Fruit fly (Drosophila melanogaster) whole organism, embryonic: ENCODE results near the gene Vinc.

Source experiments
- Antp ChIP-seq: fragments of 200-800 bp; sonication (Bioruptor generic); optimal IDR thresholded peaks from 3 replicates; lab custom pipeline; 2016; ENCODE audit warnings: missing biosample characterization, missing genetic modification characterization
- CG10209 ChIP-seq: fragments of 200-800 bp; sonication (Bioruptor generic); optimal IDR thresholded peaks from 3 replicates; lab custom pipeline; 2017; ENCODE audit warnings: missing biosample characterization, mild to moderate bottlenecking, missing genetic modification characterization, missing genetic modification reagents
- CG10565 ChIP-seq: fragments of 200-800 bp; sonication (Bioruptor generic); optimal IDR thresholded peaks from 3 replicates; lab custom pipeline; 2016; ENCODE audit warnings: missing biosample characterization, mild to moderate bottlenecking, missing genetic modification characterization
- CG11085 ChIP-seq: fragments of 200-800 bp; sonication (Bioruptor generic); IDR thresholded peaks from 2 replicates; pipeline ENCODE4 v1.3.6; 2022; ENCODE audit warnings: missing biosample characterization, missing genetic modification characterization
- CG11723 ChIP-seq: fragments of 200-800 bp; sonication (Bioruptor generic); optimal IDR thresholded peaks from 2 replicates; lab custom pipeline; 2017; ENCODE audit warnings: missing biosample characterization, mild to moderate bottlenecking, missing genetic modification characterization
- CG12744 ChIP-seq: fragments of 200-800 bp; sonication (Bioruptor generic); optimal IDR thresholded peaks from 2 replicates; lab custom pipeline; 2016; ENCODE audit warnings: missing biosample characterization, missing genetic modification characterization
- CG13624 ChIP-seq: fragments of 200-800 bp; sonication (Bioruptor generic); optimal IDR thresholded peaks from 2 replicates; lab custom pipeline; 2016; ENCODE audit warnings: missing biosample characterization, missing genetic modification characterization
- CG1602 ChIP-seq: fragments of 200-800 bp; sonication (Bioruptor generic); optimal IDR thresholded peaks from 3 replicates; lab custom pipeline; 2016; ENCODE audit warnings: missing biosample characterization, missing genetic modification characterization
- CG1603 ChIP-seq: fragments of 200-800 bp; sonication (Bioruptor generic); optimal IDR thresholded peaks from 2 replicates; lab custom pipeline; 2019; ENCODE audit warnings: missing biosample characterization, mild to moderate bottlenecking, missing genetic modification characterization, moderate library complexity
- CG17328 ChIP-seq: fragments of 200-800 bp; sonication (Bioruptor generic); IDR thresholded peaks from 2 replicates; pipeline ENCODE4 v1.3.6; 2022; ENCODE audit warnings: missing biosample characterization, missing genetic modification characterization
- CG3163 ChIP-seq: fragments of 200-800 bp; sonication (Bioruptor generic); optimal IDR thresholded peaks from 3 replicates; lab custom pipeline; 2016; ENCODE audit warnings: missing biosample characterization, missing genetic modification characterization
- CG32532 ChIP-seq: fragments of 200-800 bp; sonication (Bioruptor generic); IDR thresholded peaks from 2 replicates; pipeline ENCODE4 v1.3.6; 2022; ENCODE audit warnings: missing biosample characterization, missing genetic modification characterization
- CG32772 ChIP-seq: fragments of 200-800 bp; sonication (Bioruptor generic); IDR thresholded peaks from 2 replicates; pipeline ENCODE4 v1.3.6; 2022; ENCODE audit warnings: missing biosample characterization, missing genetic modification characterization
- CG4404 ChIP-seq: fragments of 200-800 bp; sonication (Bioruptor generic); IDR thresholded peaks from 2 replicates; pipeline ENCODE4 v1.3.6; 2022; ENCODE audit warnings: missing biosample characterization, missing genetic modification characterization
- CG9215 ChIP-seq: fragments of 200-800 bp; sonication (Bioruptor generic); IDR thresholded peaks from 2 replicates; pipeline ENCODE4 v1.3.6; 2022; ENCODE audit warnings: missing biosample characterization, missing genetic modification characterization
- CG9609 ChIP-seq: fragments of 200-800 bp; sonication (Bioruptor generic); optimal IDR thresholded peaks from 3 replicates; lab custom pipeline; 2016; ENCODE audit warnings: missing biosample characterization, missing genetic modification characterization
- CG9727 ChIP-seq: fragments of 200-800 bp; sonication (Bioruptor generic); optimal IDR thresholded peaks from 3 replicates; lab custom pipeline; 2017; ENCODE audit warnings: missing biosample characterization, mild to moderate bottlenecking, missing genetic modification characterization
- CG9817 ChIP-seq: fragments of 200-800 bp; sonication (Bioruptor generic); optimal IDR thresholded peaks from 2 replicates; lab custom pipeline; 2018; ENCODE audit warnings: missing biosample characterization, mild to moderate bottlenecking, missing genetic modification characterization, moderate library complexity
- CTCF ChIP-seq: fragments of 200-800 bp; sonication (Bioruptor generic); optimal IDR thresholded peaks from 2 replicates; lab custom pipeline; 2017; ENCODE audit warnings: missing biosample characterization, mild to moderate bottlenecking, missing genetic modification characterization, moderate library complexity
- Deaf1 ChIP-seq: fragments of 200-800 bp; optimal IDR thresholded peaks from 3 replicates; lab custom pipeline; 2019; ENCODE audit warnings: missing biosample characterization, mild to moderate bottlenecking, missing genetic modification characterization, moderate library complexity
- Dp ChIP-seq: fragments of 200-800 bp; sonication (Bioruptor generic); optimal IDR thresholded peaks from 2 replicates; lab custom pipeline; 2018; ENCODE audit warnings: missing biosample characterization, mild to moderate bottlenecking, missing genetic modification characterization, moderate library complexity
- Drgx ChIP-seq: fragments of 200-800 bp; sonication (Bioruptor generic); IDR thresholded peaks from 2 replicates; pipeline ENCODE4 v1.3.6; 2022; ENCODE audit warnings: missing biosample characterization, missing genetic modification characterization
- ERR ChIP-seq: fragments of 200-800 bp; sonication (Bioruptor generic); optimal IDR thresholded peaks from 2 replicates; lab custom pipeline; 2016; ENCODE audit warnings: missing biosample characterization, missing genetic modification characterization
- Fer3 ChIP-seq: fragments of 200-800 bp; sonication (Bioruptor generic); optimal IDR thresholded peaks from 2 replicates; lab custom pipeline; 2018; ENCODE audit warnings: missing biosample characterization, mild to moderate bottlenecking, missing genetic modification characterization, moderate library complexity
- HmgD ChIP-seq: fragments of 200-800 bp; sonication (Bioruptor generic); optimal IDR thresholded peaks from 3 replicates; lab custom pipeline; 2016; ENCODE audit warnings: missing biosample characterization, missing genetic modification characterization
- HmgZ ChIP-seq: fragments of 200-800 bp; sonication (Bioruptor generic); optimal IDR thresholded peaks from 2 replicates; lab custom pipeline; 2018; ENCODE audit warnings: missing biosample characterization, mild to moderate bottlenecking, missing genetic modification characterization
- Meics ChIP-seq: fragments of 200-800 bp; sonication (Bioruptor generic); optimal IDR thresholded peaks from 2 replicates; lab custom pipeline; 2017; ENCODE audit warnings: missing biosample characterization, mild to moderate bottlenecking, missing genetic modification characterization
- Neu2 ChIP-seq: fragments of 200-800 bp; sonication (Bioruptor generic); optimal IDR thresholded peaks from 3 replicates; lab custom pipeline; 2016; ENCODE audit warnings: missing biosample characterization, missing genetic modification characterization, borderline replicate concordance
- Sin3A ChIP-seq: fragments of >200 bp; optimal IDR thresholded peaks from 2 replicates; lab custom pipeline; 2018
- ara ChIP-seq: fragments of 200-800 bp; sonication (Bioruptor generic); IDR thresholded peaks from 2 replicates; pipeline ENCODE4 v1.3.6; 2022; ENCODE audit warnings: missing biosample characterization, missing genetic modification characterization
- az2 ChIP-seq: fragments of 200-800 bp; sonication (Bioruptor generic); optimal IDR thresholded peaks from 3 replicates; lab custom pipeline; 2016; ENCODE audit warnings: missing biosample characterization, missing genetic modification characterization
- bab2 ChIP-seq: fragments of 200-800 bp; sonication (Bioruptor generic); optimal IDR thresholded peaks from 2 replicates; lab custom pipeline; 2016; ENCODE audit warnings: missing biosample characterization, missing genetic modification characterization
- bsh ChIP-seq, 2 experiments: fragments of 200-800 bp; sonication (Bioruptor generic); optimal IDR thresholded peaks; 2 replicates each; lab custom pipeline; 2017 to 2018; ENCODE audit warnings: mild to moderate bottlenecking in 2 of 2, missing biosample characterization in 2 of 2, missing genetic modification characterization in 2 of 2, moderate library complexity in 1 of 2
- cad ChIP-seq: fragments of >200 bp; optimal IDR thresholded peaks from 2 replicates; lab custom pipeline; 2017; ENCODE audit warnings: missing biosample characterization, missing genetic modification characterization
- chinmo ChIP-seq: fragments of 200-800 bp; sonication (Bioruptor generic); IDR thresholded peaks from 4 replicates; pipeline ENCODE4 v1.3.6; 2022; ENCODE audit warnings: missing biosample characterization, missing genetic modification characterization; ENCODE audit not compliant: partially characterized antibody
- croc ChIP-seq: fragments of 200-800 bp; sonication (Bioruptor generic); conservative IDR thresholded peaks from 3 replicates; pipeline ENCODE4 v1.3.6; 2022; ENCODE audit warnings: missing biosample characterization, missing genetic modification characterization
- gcm2 ChIP-seq: fragments of 200-800 bp; sonication (Bioruptor generic); optimal IDR thresholded peaks from 2 replicates; lab custom pipeline; 2016; ENCODE audit warnings: missing biosample characterization, missing genetic modification characterization
- h ChIP-seq: fragments of >200 bp; optimal IDR thresholded peaks from 2 replicates; lab custom pipeline; 2017
- hbn ChIP-seq: fragments of 200-800 bp; sonication (Bioruptor generic); IDR thresholded peaks from 2 replicates; pipeline ENCODE4 v1.3.6; 2022; ENCODE audit warnings: missing biosample characterization, missing genetic modification characterization; ENCODE audit not compliant: partially characterized antibody
- klu ChIP-seq: fragments of 200-800 bp; sonication (Bioruptor generic); IDR thresholded peaks from 2 replicates; pipeline ENCODE4 v1.3.6; 2022; ENCODE audit warnings: missing biosample characterization, missing genetic modification characterization
- lab ChIP-seq: fragments of 200-800 bp; sonication (Bioruptor generic); optimal IDR thresholded peaks from 3 replicates; lab custom pipeline; 2017; ENCODE audit warnings: missing biosample characterization, missing genetic modification characterization, mild to moderate bottlenecking, moderate library complexity, missing genetic modification reagents
- mirr ChIP-seq: fragments of 200-800 bp; sonication (Bioruptor generic); optimal IDR thresholded peaks from 3 replicates; lab custom pipeline; 2018; ENCODE audit warnings: missing biosample characterization, mild to moderate bottlenecking, missing genetic modification characterization
- pan ChIP-seq, 4 experiments: fragments of >200 bp in 3 of 4; fragments of 200-800 bp in 1 of 4; sonication (Bioruptor generic) in 1 of 4; optimal IDR thresholded peaks in 3 of 4; IDR thresholded peaks in 1 of 4; 2 replicates each; pipeline versions ENCODE4 v1.3.6 to Lab custom; 2017 to 2022; ENCODE audit warnings: missing biosample characterization in 2 of 4, missing genetic modification characterization in 2 of 4, mixed read lengths in 1 of 4
- row ChIP-seq: fragments of 200-800 bp; sonication (Bioruptor generic); IDR thresholded peaks from 3 replicates; pipeline ENCODE4 v1.3.6; 2022; ENCODE audit warnings: missing biosample characterization, missing genetic modification characterization
- sens ChIP-seq: fragments of 200-800 bp; sonication (Bioruptor generic); peaks from one replicate; lab custom pipeline; 2016; ENCODE audit warnings: missing biosample characterization, missing genetic modification characterization
- seq ChIP-seq: fragments of 200-800 bp; sonication (Bioruptor generic); IDR thresholded peaks from 2 replicates; pipeline ENCODE4 v1.3.6; 2022; ENCODE audit warnings: missing biosample characterization, missing genetic modification characterization
- slou ChIP-seq: fragments of 200-800 bp; sonication (Bioruptor generic); optimal IDR thresholded peaks from 3 replicates; lab custom pipeline; 2016; ENCODE audit warnings: missing biosample characterization, missing genetic modification characterization
- stc ChIP-seq: fragments of 200-800 bp; sonication (Bioruptor generic); IDR thresholded peaks from 2 replicates; pipeline ENCODE4 v1.3.6; 2022; ENCODE audit warnings: missing biosample characterization, missing genetic modification characterization
- tgo ChIP-seq: fragments of 200-800 bp; sonication (Bioruptor generic); IDR thresholded peaks from 3 replicates; pipeline ENCODE4 v1.3.6; 2022; ENCODE audit warnings: missing biosample characterization, missing genetic modification characterization
- trem ChIP-seq: fragments of 200-800 bp; optimal IDR thresholded peaks from 3 replicates; lab custom pipeline; 2019; ENCODE audit warnings: missing biosample characterization, mild to moderate bottlenecking, missing genetic modification characterization, moderate library complexity
- unc-4 ChIP-seq: fragments of 200-800 bp; sonication (Bioruptor generic); IDR thresholded peaks from 2 replicates; pipeline ENCODE4 v1.3.6; 2022; ENCODE audit warnings: missing biosample characterization, missing genetic modification characterization; ENCODE audit not compliant: partially characterized antibody
- z ChIP-seq: fragments of 200-800 bp; sonication (Bioruptor generic); IDR thresholded peaks from 3 replicates; pipeline ENCODE4 v1.3.6; 2022; ENCODE audit warnings: missing biosample characterization, missing genetic modification characterization

Vinc gene

dm6 chrX:2254020-2254626, 31.8 kb upstream of the Vinc start, which contains the start of gene CG3091 (continued):
- TF ChIP-seq stc (GFP tag; lab: Robert Waterston, UW) (no peak), h (lab: Kevin White, UChicago) (no peak), CG9609 (GFP tag; lab: Kevin White, UChicago) (no peak), tgo (no peak), CG3163 (GFP tag; lab: Kevin White, UChicago) (no peak), pan (optimal IDR thresholded peaks at IDR 0.05; lab: Kevin White, UChicago) (no peak), pan (GFP tag; optimal IDR thresholded peaks at IDR 0.05 in 1 of 2, IDR thresholded peaks at IDR 0.05 in 1 of 2) (no peak), HmgZ (tag; lab: Kevin White, UChicago) (no peak), slou (GFP tag; lab: Kevin White, UChicago) (no peak), CG9215 (no peak), CG32532 (GFP tag; lab: Robert Waterston, UW) (no peak), croc (GFP tag; lab: Robert Waterston, UW) (no peak), ara (GFP tag; lab: Robert Waterston, UW) (no peak), Dp (GFP tag; lab: Kevin White, UChicago) (no peak), CG32772 (GFP tag; lab: Robert Waterston, UW) (no peak), Antp (GFP tag; lab: Kevin White, UChicago) (no peak), bsh (GFP tag; optimal IDR thresholded peaks at IDR 0.05; lab: Kevin White, UChicago) (no peak), ERR (no peak), Neu2 (GFP tag; lab: Kevin White, UChicago) (no peak), HmgD (GFP tag; lab: Kevin White, UChicago) (no peak), CG11085 (GFP tag; lab: Robert Waterston, UW) (no peak), CG17328 (no peak), Deaf1 (tag; lab: Kevin White, UChicago) (peak; percentile 86), CG9817 (tag; lab: Kevin White, UChicago) (no peak), Sin3A (lab: Kevin White, UChicago) (no peak), CG1602 (GFP tag; lab: Kevin White, UChicago) (no peak), Meics (GFP tag; lab: Kevin White, UChicago) (peak; percentile 48), CG1603 (tag; lab: Kevin White, UChicago) (no peak), CG11723 (GFP tag; lab: Kevin White, UChicago) (no peak), CTCF (no peak), az2 (GFP tag; lab: Kevin White, UChicago) (no peak), cad (GFP tag; lab: Kevin White, UChicago) (no peak), Drgx (GFP tag; lab: Robert Waterston, UW) (peak; percentile 40; the same call in 1 of the 2 replicates), CG10565 (GFP tag; lab: Kevin White, UChicago) (no peak), gcm2 (GFP tag; lab: Kevin White, UChicago) (no peak), bab2 (no peak), z (GFP tag; lab: Robert Waterston, UW) (0 out of 3 replicates have a peak, but pooled peaks have one; percentile 39), Fer3 (tag; lab: Kevin White, UChicago) (no peak), mirr (GFP tag; lab: Kevin White, UChicago) (no peak), CG10209 (no peak), trem (no peak), klu (GFP tag; lab: Robert Waterston, UW) (no peak), lab (no peak), CG4404 (GFP tag; lab: Robert Waterston, UW) (no peak), unc-4 (GFP tag; lab: Robert Waterston, UW) (no peak), CG12744 (GFP tag; lab: Kevin White, UChicago) (no peak), CG9727 (peak; percentile 6), hbn (GFP tag; lab: Robert Waterston, UW) (no peak), row (GFP tag; lab: Robert Waterston, UW) (peak; percentile 16; the same call in 1 of the 3 replicates), CG13624 (peak; percentile 44), sens (GFP tag; lab: Kevin White, UChicago) (no peak), chinmo (GFP tag; lab: Robert Waterston, UW) (0 out of 4 replicates have a peak, but pooled peaks have one; percentile 44), seq (GFP tag; lab: Robert Waterston, UW) (no peak)
